Worm (Caenorhabditis elegans) whole organism, L4 larva: ENCODE data around the gene degt-1.

Experiments used
- D1046.2 ChIP-seq: fragments of 200-800 bp; sonication (Bioruptor generic); IDR thresholded peaks from 2 replicates; pipeline ENCODE4 v1.3.6; 2022; ENCODE audit warnings: missing genetic modification characterization, missing compliant biosample characterization
- Y48G9A.11 ChIP-seq: fragments of 200-800 bp; sonication (Bioruptor generic); IDR thresholded peaks from 2 replicates; pipeline ENCODE4 v1.3.6; 2022; ENCODE audit warnings: missing genetic modification reagents, missing genetic modification characterization, missing compliant biosample characterization
- Y5F2A.4 ChIP-seq: fragments of 200-800 bp; sonication (Bioruptor generic); optimal IDR thresholded peaks from 2 replicates; lab custom pipeline; 2018; ENCODE audit warnings: mild to moderate bottlenecking, missing genetic modification characterization, missing compliant biosample characterization
- ZK337.2 ChIP-seq: fragments of 200-800 bp; sonication (Bioruptor generic); IDR thresholded peaks from 2 replicates; pipeline ENCODE4 v1.3.6; 2022; ENCODE audit warnings: missing genetic modification reagents, missing genetic modification characterization, missing compliant biosample characterization
- arid-1 ChIP-seq: fragments of 200-800 bp; sonication (Bioruptor generic); conservative IDR thresholded peaks from 2 replicates; pipeline ENCODE4 v1.3.6; 2022; ENCODE audit warnings: missing genetic modification reagents, missing genetic modification characterization, missing compliant biosample characterization
- attf-4 ChIP-seq: sonication (generic microtip); optimal IDR thresholded peaks from 3 replicates; lab custom pipeline; 2017; ENCODE audit warnings: missing biosample characterization, missing genetic modification characterization
- ceh-20 ChIP-seq: fragments of 200-800 bp; sonication (Bioruptor generic); IDR thresholded peaks from 2 replicates; pipeline ENCODE4 v1.3.6; 2022; ENCODE audit warnings: missing genetic modification reagents, missing genetic modification characterization, missing compliant biosample characterization
- ceh-32 ChIP-seq: sonication (generic microtip); optimal IDR thresholded peaks from 2 replicates; lab custom pipeline; 2016; ENCODE audit warnings: mild to moderate bottlenecking, missing genetic modification characterization, missing compliant biosample characterization; ENCODE audit not compliant: poor library complexity
- ceh-82 ChIP-seq: sonication (generic microtip); optimal IDR thresholded peaks from 2 replicates; lab custom pipeline; 2017; ENCODE audit warnings: missing biosample characterization, missing genetic modification characterization
- cey-2 ChIP-seq: sonication (generic microtip); optimal IDR thresholded peaks from 3 replicates; lab custom pipeline; 2017; ENCODE audit warnings: missing genetic modification characterization, mild to moderate bottlenecking, missing compliant biosample characterization, antibody characterized with exemption, borderline replicate concordance; ENCODE audit not compliant: insufficient read depth
- daf-19 ChIP-seq: fragments of 200-800 bp; sonication (Bioruptor generic); conservative IDR thresholded peaks from 2 replicates; pipeline ENCODE4 v1.3.6; 2022; ENCODE audit warnings: missing genetic modification characterization, missing compliant biosample characterization
- daf-8 ChIP-seq: fragments of 200-800 bp; sonication (Bioruptor generic); IDR thresholded peaks from 2 replicates; pipeline ENCODE4 v1.3.6; 2022; ENCODE audit warnings: missing genetic modification characterization, missing compliant biosample characterization
- dmd-6 ChIP-seq: fragments of 200-800 bp; sonication (Bioruptor generic); IDR thresholded peaks from 2 replicates; pipeline ENCODE4 v1.3.6; 2022; ENCODE audit warnings: missing genetic modification reagents, missing genetic modification characterization, missing compliant biosample characterization
- dpl-1 ChIP-seq: fragments of 150-350 bp; optimal IDR thresholded peaks from 2 replicates; lab custom pipeline; 2014; ENCODE audit warnings: missing biosample characterization, missing genetic modification reagents, missing genetic modification characterization
- dve-1 ChIP-seq: sonication (generic microtip); optimal IDR thresholded peaks from 2 replicates; lab custom pipeline; 2017; ENCODE audit warnings: antibody characterized with exemption, mild to moderate bottlenecking, missing genetic modification characterization, missing compliant biosample characterization; ENCODE audit not compliant: insufficient read depth
- hif-1 ChIP-seq, 2 experiments: sonication (generic microtip); optimal IDR thresholded peaks; 2 replicates each; lab custom pipeline; 2016 to 2017; ENCODE audit warnings: missing compliant biosample characterization in 2 of 2, missing genetic modification characterization in 2 of 2, missing genetic modification reagents in 2 of 2, missing genotype in 2 of 2, mild to moderate bottlenecking in 1 of 2
- hlh-30 ChIP-seq: sonication (generic microtip); optimal IDR thresholded peaks from 2 replicates; lab custom pipeline; 2017; ENCODE audit warnings: antibody characterized with exemption, mild to moderate bottlenecking, missing genetic modification characterization, missing compliant biosample characterization; ENCODE audit not compliant: insufficient read depth
- hmg-1.1 ChIP-seq: fragments of 200-800 bp; sonication (Bioruptor generic); IDR thresholded peaks from 2 replicates; pipeline ENCODE4 v1.3.6; 2022; ENCODE audit warnings: missing genetic modification reagents, missing genetic modification characterization, missing compliant biosample characterization
- lim-7 ChIP-seq: fragments of 200-800 bp; sonication (Bioruptor generic); IDR thresholded peaks from 2 replicates; pipeline ENCODE4 v1.3.6; 2022; ENCODE audit warnings: missing genetic modification characterization, missing compliant biosample characterization
- lin-38 ChIP-seq: fragments of 200-800 bp; sonication (Bioruptor generic); IDR thresholded peaks from 2 replicates; pipeline ENCODE4 v1.3.6; 2022; ENCODE audit warnings: missing genetic modification reagents, missing genetic modification characterization, missing compliant biosample characterization
- madf-5 ChIP-seq, 2 experiments: fragments of 200-800 bp; sonication (Bioruptor generic); IDR thresholded peaks; 2 replicates each; pipeline ENCODE4 v1.3.6; 2022; ENCODE audit warnings: missing compliant biosample characterization in 2 of 2, missing genetic modification characterization in 2 of 2
- madf-9 ChIP-seq: fragments of 200-800 bp; sonication (Bioruptor generic); conservative IDR thresholded peaks from 2 replicates; pipeline ENCODE4 v1.3.6; 2022; ENCODE audit warnings: missing genetic modification reagents, missing genetic modification characterization, missing compliant biosample characterization
- mes-2 ChIP-seq: sonication (generic microtip); optimal IDR thresholded peaks from 2 replicates; lab custom pipeline; 2016; ENCODE audit warnings: missing genotype, mild to moderate bottlenecking, missing genetic modification characterization, missing compliant biosample characterization; ENCODE audit not compliant: poor library complexity, severe bottlenecking
- mxl-3 ChIP-seq: fragments of 200-800 bp; sonication (Bioruptor generic); optimal IDR thresholded peaks from 2 replicates; lab custom pipeline; 2018; ENCODE audit warnings: mild to moderate bottlenecking, missing genetic modification characterization, missing compliant biosample characterization
- nhr-102 ChIP-seq: sonication (generic microtip); optimal IDR thresholded peaks from 2 replicates; lab custom pipeline; 2016; ENCODE audit warnings: mild to moderate bottlenecking, missing genetic modification characterization, moderate library complexity, missing compliant biosample characterization
- nhr-28 ChIP-seq: fragments of 150-350 bp; optimal IDR thresholded peaks from 2 replicates; lab custom pipeline; 2014; ENCODE audit warnings: missing biosample characterization, missing genetic modification characterization
- nhr-77 ChIP-seq: fragments of 150-350 bp; optimal IDR thresholded peaks from 2 replicates; lab custom pipeline; 2014; ENCODE audit warnings: missing biosample characterization, missing genetic modification characterization
- pqm-1 ChIP-seq: sonication (generic microtip); optimal IDR thresholded peaks from 2 replicates; lab custom pipeline; 2017; ENCODE audit warnings: missing biosample characterization, missing genetic modification characterization
- rbr-2 ChIP-seq: sonication (generic microtip); optimal IDR thresholded peaks from 2 replicates; lab custom pipeline; 2016; ENCODE audit warnings: missing genotype, missing genetic modification characterization, missing compliant biosample characterization
- saeg-2 ChIP-seq: fragments of 200-800 bp; sonication (Bioruptor generic); IDR thresholded peaks from 2 replicates; pipeline ENCODE4 v1.3.6; 2022; ENCODE audit warnings: missing genetic modification reagents, missing genetic modification characterization, missing compliant biosample characterization
- sdz-12 ChIP-seq: fragments of 200-800 bp; sonication (Bioruptor generic); optimal IDR thresholded peaks from 2 replicates; lab custom pipeline; 2018; ENCODE audit warnings: mild to moderate bottlenecking, missing genetic modification characterization, missing compliant biosample characterization
- set-16 ChIP-seq: fragments of 200-800 bp; sonication (Bioruptor generic); IDR thresholded peaks from 2 replicates; pipeline ENCODE4 v1.3.6; 2022; ENCODE audit warnings: missing genetic modification reagents, missing genetic modification characterization, missing compliant biosample characterization
- snpc-4 ChIP-seq: fragments of 150-350 bp; optimal IDR thresholded peaks from 2 replicates; lab custom pipeline; 2014; ENCODE audit warnings: missing biosample characterization, missing genetic modification characterization
- tag-97 ChIP-seq: fragments of 200-800 bp; sonication (Bioruptor generic); IDR thresholded peaks from 2 replicates; pipeline ENCODE4 v1.3.6; 2022; ENCODE audit warnings: missing genetic modification characterization, missing compliant biosample characterization
- tra-1 ChIP-seq: fragments of 200-800 bp; sonication (Bioruptor generic); IDR thresholded peaks from 2 replicates; pipeline ENCODE4 v1.3.6; 2022; ENCODE audit warnings: missing genetic modification reagents, missing genetic modification characterization, missing compliant biosample characterization
- unc-130 ChIP-seq: sonication (generic microtip); optimal IDR thresholded peaks from 2 replicates; lab custom pipeline; 2016; ENCODE audit warnings: missing genetic modification reagents, missing genetic modification characterization, missing compliant biosample characterization
- unc-62 ChIP-seq, 3 experiments: fragments of 150-350 bp in 1 of 3; sonication (generic microtip); optimal IDR thresholded peaks in 2 of 3; peaks in 1 of 3; 1 replicate in 1 of 3; 2 replicates in 2 of 3; lab custom pipeline; 2014 to 2017; ENCODE audit warnings: missing biosample characterization in 3 of 3, missing genetic modification characterization in 3 of 3, missing genetic modification reagents in 3 of 3, missing genotype in 1 of 3
- vab-7 ChIP-seq: fragments of 200-800 bp; sonication (Bioruptor generic); IDR thresholded peaks from 2 replicates; pipeline ENCODE4 v1.3.6; 2022; ENCODE audit warnings: missing genetic modification reagents, missing genetic modification characterization, missing compliant biosample characterization
- zfp-3 ChIP-seq: fragments of 200-800 bp; sonication (Bioruptor generic); conservative IDR thresholded peaks from 2 replicates; pipeline ENCODE4 v1.3.6; 2022; ENCODE audit warnings: missing genetic modification reagents, missing genetic modification characterization, missing compliant biosample characterization
- zip-2 ChIP-seq: fragments of 150-350 bp; optimal IDR thresholded peaks from 2 replicates; lab custom pipeline; 2014; ENCODE audit warnings: missing biosample characterization, missing genetic modification characterization
- ztf-7 ChIP-seq: fragments of 150-350 bp; optimal IDR thresholded peaks from 2 replicates; lab custom pipeline; 2014; ENCODE audit warnings: missing biosample characterization, missing genetic modification characterization

The degt-1 gene

DNA sequence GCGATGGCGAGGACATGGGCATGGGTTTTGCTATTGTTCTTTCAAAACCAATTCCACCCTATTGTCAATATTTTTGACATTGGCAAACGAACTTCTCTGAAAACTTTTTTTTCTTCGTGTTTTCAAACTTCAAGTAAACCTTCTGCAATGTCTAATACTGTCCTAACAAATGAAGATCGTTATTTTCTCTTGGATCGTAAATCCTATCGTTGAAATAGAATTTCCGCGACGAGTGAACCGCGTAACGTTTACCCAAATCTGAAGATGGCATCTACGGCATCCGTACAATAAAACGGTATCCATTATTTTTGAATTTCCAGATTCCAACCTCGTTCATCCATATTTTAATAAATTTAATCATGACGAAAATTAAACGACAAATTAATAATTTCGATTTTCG lies 34.6 kb upstream of the degt-1 start, which contains the start of gene C35A5.5:
TSS of gene C35A5.5 (plus strand) at position 301 of the 400 bp plus-strand sequence.
- no peak for TF ChIP-seq ZK337.2 (GFP tag; lab: Robert Waterston, UW)
- no peak for TF ChIP-seq mes-2 (tag; lab: Kevin White, UChicago)
- TF ChIP-seq D1046.2 (GFP tag; lab: Robert Waterston, UW): no peak
- TF ChIP-seq Y48G9A.11 (GFP tag; lab: Robert Waterston, UW): no peak
- TF ChIP-seq Y5F2A.4 (GFP tag; lab: Kevin White, UChicago): no peak
- TF ChIP-seq ceh-82 (tag; lab: Kevin White, UChicago): no peak
- no peak for TF ChIP-seq tag-97
- TF ChIP-seq arid-1 (GFP tag; lab: Robert Waterston, UW): no peak
- no peak for TF ChIP-seq daf-8 (GFP tag; lab: Robert Waterston, UW)
- no peak for TF ChIP-seq daf-19 (GFP tag; lab: Robert Waterston, UW)
- TF ChIP-seq snpc-4 (tag; lab: Kevin White, UChicago): no peak
- TF ChIP-seq rbr-2 (tag; lab: Kevin White, UChicago): no peak
- TF ChIP-seq cey-2 (tag; lab: Kevin White, UChicago): no peak
- TF ChIP-seq ceh-32 (tag; lab: Kevin White, UChicago): no peak
- no peak for TF ChIP-seq nhr-102 (tag; lab: Kevin White, UChicago)
- no peak for TF ChIP-seq ceh-20 (GFP tag; lab: Robert Waterston, UW)
- no peak for TF ChIP-seq lim-7 (GFP tag; lab: Robert Waterston, UW)

DNA sequence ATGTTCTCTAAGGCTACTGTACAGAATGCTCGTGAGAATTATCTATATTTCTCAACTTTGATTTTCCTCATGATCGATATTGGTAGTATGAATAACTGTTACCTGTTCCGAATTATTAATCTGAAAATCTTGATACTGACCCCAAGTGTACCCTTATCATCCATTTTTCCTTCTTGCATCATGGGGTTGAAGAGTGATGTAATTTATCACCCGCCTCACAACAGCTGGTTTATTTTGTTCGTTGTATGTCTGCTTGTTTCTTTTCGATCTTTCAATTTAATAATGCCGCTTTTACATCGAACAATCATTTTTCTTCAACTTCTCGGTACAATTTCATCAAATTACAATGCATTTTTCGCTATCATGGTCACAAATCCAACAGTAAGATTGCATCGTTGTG lies 31.3 kb upstream of the degt-1 start, which contains the start of gene C35A5.6:
TSS of gene C35A5.6 (plus strand) at position 283 of the 400 bp plus-strand sequence.
- peak; percentile 16 for TF ChIP-seq nhr-28
- no peak for TF ChIP-seq dve-1 (tag; lab: Kevin White, UChicago)
- no peak for TF ChIP-seq vab-7 (GFP tag; lab: Robert Waterston, UW)
- TF ChIP-seq ztf-7: peak; percentile 97
- no peak for TF ChIP-seq set-16 (GFP tag; lab: Robert Waterston, UW)
- peak; percentile 52 for TF ChIP-seq hlh-30 (tag; lab: Kevin White, UChicago)
- no peak for TF ChIP-seq saeg-2 (GFP tag; lab: Robert Waterston, UW)

DNA sequence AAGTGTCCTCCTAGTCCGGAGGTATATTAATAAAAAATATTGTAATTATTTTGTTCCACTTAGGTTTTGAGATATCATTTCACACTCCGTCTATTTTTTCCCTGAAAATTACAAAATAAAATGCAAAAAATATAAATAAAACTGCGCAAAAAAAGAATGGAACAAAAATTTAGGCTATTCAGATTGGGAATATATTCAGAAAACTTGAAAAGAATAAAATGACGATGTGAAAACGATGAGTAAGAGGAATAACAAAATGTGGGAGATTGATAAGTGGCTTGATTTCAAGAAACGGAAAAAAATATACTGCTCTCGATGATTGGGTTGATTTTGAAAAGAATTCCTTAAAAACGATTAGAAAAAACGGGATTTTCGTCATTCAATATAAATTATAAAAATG lies 25.9 kb upstream of the degt-1 start, which contains the start of gene dmsr-8:
TSS of gene dmsr-8 (minus strand) at position 101 of the 400 bp plus-strand sequence.
- TF ChIP-seq unc-62 (GFP tag; optimal IDR thresholded peaks at IDR 0.05 in 1 of 2; lab: Kevin White, UChicago) (peak in 1 of 2 experiments; percentile 61), unc-62 (tag; optimal IDR thresholded peaks at IDR 0.05; lab: Kevin White, UChicago) (no peak), Y48G9A.11 (GFP tag; lab: Robert Waterston, UW) (no peak), hmg-1.1 (no peak), tag-97 (no peak), pqm-1 (tag; lab: Kevin White, UChicago) (no peak)

DNA sequence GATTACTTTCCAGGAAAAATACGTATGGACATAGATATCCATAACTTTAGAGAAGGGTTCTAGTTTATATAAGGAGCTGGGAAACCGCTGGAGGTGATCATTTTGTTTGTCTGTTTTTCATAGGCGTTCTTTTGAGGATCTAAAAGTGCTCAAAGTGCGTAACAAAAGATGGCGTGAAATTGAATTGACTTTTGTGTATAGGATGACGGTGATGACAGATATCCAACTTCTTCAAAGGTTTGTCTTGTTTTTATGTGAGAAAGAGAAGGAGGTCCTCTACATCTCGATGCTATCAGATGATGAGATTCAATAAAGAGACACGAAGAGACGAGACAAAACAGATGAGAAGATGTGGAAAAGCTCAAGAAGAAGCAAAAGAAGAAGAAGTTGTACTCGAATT lies 23.4 kb upstream of the degt-1 start:
- TF ChIP-seq tag-97: no peak
- no peak for TF ChIP-seq D1046.2 (GFP tag; lab: Robert Waterston, UW)
- TF ChIP-seq unc-62 (GFP tag; optimal IDR thresholded peaks at IDR 0.05 in 1 of 2; lab: Kevin White, UChicago): peak in 1 of 2 experiments; percentile 96
- no peak for TF ChIP-seq unc-62 (tag; optimal IDR thresholded peaks at IDR 0.05; lab: Kevin White, UChicago)
- TF ChIP-seq mxl-3 (GFP tag; lab: Kevin White, UChicago): no peak
- TF ChIP-seq arid-1 (GFP tag; lab: Robert Waterston, UW): no peak
- no peak for TF ChIP-seq hlh-30 (tag; lab: Kevin White, UChicago)

DNA sequence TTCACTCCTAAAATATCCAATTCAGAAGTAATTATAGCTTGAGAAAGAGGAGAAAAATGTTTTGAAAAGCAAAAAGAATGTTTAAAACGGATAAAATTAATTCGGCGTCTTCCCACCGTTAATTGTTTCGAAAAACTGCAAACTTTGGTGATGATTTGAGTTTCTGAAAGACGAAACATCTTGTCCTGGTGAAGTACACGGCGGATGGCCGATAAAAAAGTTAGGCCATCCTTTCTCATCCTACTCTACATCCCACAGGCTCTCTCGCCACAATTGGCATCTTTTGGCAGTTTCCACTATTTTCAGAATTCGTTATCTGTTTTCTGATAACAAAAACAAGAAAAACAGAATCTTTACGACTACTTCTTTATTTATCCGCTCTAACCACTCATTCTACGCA lies 14.2 kb upstream of the degt-1 start, which contains the start of the genes C35A5.8 and hda-11:
TSS of gene C35A5.8 (minus strand) at position 7 of the 400 bp plus-strand sequence.
TSS of gene hda-11 (plus strand) at position 283 of the 400 bp plus-strand sequence.
- no peak for TF ChIP-seq zip-2
- TF ChIP-seq attf-4 (tag; lab: Kevin White, UChicago): no peak
- TF ChIP-seq hif-1 (tag; optimal IDR thresholded peaks at IDR 0.05; lab: Kevin White, UChicago): peak in 1 of 2 experiments; percentile 89
- TF ChIP-seq lin-38 (GFP tag; lab: Robert Waterston, UW): peak; percentile 63
- 0 out of 2 replicates have a peak, but pooled peaks have one; percentile 31 for TF ChIP-seq tag-97
- TF ChIP-seq dpl-1 (GFP tag; lab: Kevin White, UChicago): peak; percentile 73
- TF ChIP-seq dmd-6 (GFP tag; lab: Robert Waterston, UW): peak; percentile 61
- peak; percentile 78 for TF ChIP-seq madf-9 (GFP tag; lab: Robert Waterston, UW)
- TF ChIP-seq nhr-77: no peak
- 0 out of 2 replicates have a peak, but pooled peaks have one; percentile 50 for TF ChIP-seq tra-1
- peak; percentile 41 for TF ChIP-seq sdz-12
- TF ChIP-seq madf-5 (GFP tag; IDR thresholded peaks at IDR 0.05; lab: Robert Waterston, UW): no peak
- peak; percentile 46; the same call in 1 of the 2 replicates for TF ChIP-seq zfp-3 (GFP tag; lab: Robert Waterston, UW)
- TF ChIP-seq rbr-2 (tag; lab: Kevin White, UChicago): peak; percentile 48
- TF ChIP-seq ZK337.2 (GFP tag; lab: Robert Waterston, UW): peak; percentile 89
- peak; percentile 74 for TF ChIP-seq unc-130 (GFP tag; lab: Kevin White, UChicago)
